Fruit fly (Drosophila melanogaster) whole organism, embryonic: ENCODE results near the gene CG15023.

Source experiments
- Antp ChIP-seq: fragments of 200-800 bp; sonication (Bioruptor generic); optimal IDR thresholded peaks from 3 replicates; lab custom pipeline; 2016; ENCODE audit warnings: missing biosample characterization, missing genetic modification characterization
- CG11247 ChIP-seq: fragments of 200-800 bp; sonication (Bioruptor generic); IDR thresholded peaks from 2 replicates; pipeline ENCODE4 v1.3.6; 2022; ENCODE audit warnings: missing biosample characterization, missing genetic modification characterization
- CG11456 ChIP-seq: fragments of 200-800 bp; sonication (Bioruptor generic); IDR thresholded peaks from 3 replicates; pipeline ENCODE4 v1.3.6; 2022; ENCODE audit warnings: missing biosample characterization, missing genetic modification characterization
- CG11723 ChIP-seq: fragments of 200-800 bp; sonication (Bioruptor generic); optimal IDR thresholded peaks from 2 replicates; lab custom pipeline; 2017; ENCODE audit warnings: missing biosample characterization, mild to moderate bottlenecking, missing genetic modification characterization
- CG12219 ChIP-seq: fragments of 200-800 bp; sonication (Bioruptor generic); optimal IDR thresholded peaks from 3 replicates; lab custom pipeline; 2018; ENCODE audit warnings: missing biosample characterization, mild to moderate bottlenecking, missing genetic modification characterization
- CG14014 ChIP-seq: fragments of 200-800 bp; sonication (Bioruptor generic); IDR thresholded peaks from 2 replicates; pipeline ENCODE4 v1.3.6; 2022; ENCODE audit warnings: missing biosample characterization, missing genetic modification characterization
- CG15514 ChIP-seq: fragments of 200-800 bp; sonication (Bioruptor generic); optimal IDR thresholded peaks from 3 replicates; lab custom pipeline; 2017; ENCODE audit warnings: missing biosample characterization, missing genetic modification characterization, mild to moderate bottlenecking, moderate library complexity, missing genetic modification reagents
- CG1603 ChIP-seq: fragments of 200-800 bp; sonication (Bioruptor generic); optimal IDR thresholded peaks from 2 replicates; lab custom pipeline; 2019; ENCODE audit warnings: missing biosample characterization, mild to moderate bottlenecking, missing genetic modification characterization, moderate library complexity
- CG17328 ChIP-seq: fragments of 200-800 bp; sonication (Bioruptor generic); IDR thresholded peaks from 2 replicates; pipeline ENCODE4 v1.3.6; 2022; ENCODE audit warnings: missing biosample characterization, missing genetic modification characterization
- CG17385 ChIP-seq: fragments of 200-800 bp; sonication (Bioruptor generic); optimal IDR thresholded peaks from 3 replicates; lab custom pipeline; 2018; ENCODE audit warnings: missing biosample characterization, mild to moderate bottlenecking, missing genetic modification characterization
- CG17568 ChIP-seq: fragments of 200-800 bp; sonication (Bioruptor generic); optimal IDR thresholded peaks from 2 replicates; lab custom pipeline; 2018; ENCODE audit warnings: missing biosample characterization, mild to moderate bottlenecking, missing genetic modification characterization, moderate library complexity
- CG17912 ChIP-seq: fragments of 200-800 bp; sonication (Bioruptor generic); optimal IDR thresholded peaks from 2 replicates; lab custom pipeline; 2018; ENCODE audit warnings: missing biosample characterization, mild to moderate bottlenecking, missing genetic modification characterization
- CG32767 ChIP-seq: fragments of 200-800 bp; sonication (Bioruptor generic); IDR thresholded peaks from 2 replicates; pipeline ENCODE4 v1.3.6; 2022; ENCODE audit warnings: missing biosample characterization, missing genetic modification characterization
- CG34224 ChIP-seq: fragments of 200-800 bp; sonication (Bioruptor generic); IDR thresholded peaks from 3 replicates; pipeline ENCODE4 v1.3.6; 2022; ENCODE audit warnings: missing biosample characterization, missing genetic modification characterization; ENCODE audit not compliant: partially characterized antibody
- CG34376 ChIP-seq: fragments of 200-800 bp; sonication (Bioruptor generic); optimal IDR thresholded peaks from 2 replicates; lab custom pipeline; 2018; ENCODE audit warnings: missing biosample characterization, mild to moderate bottlenecking, missing genetic modification characterization
- CG3726 ChIP-seq: fragments of 200-800 bp; sonication (Bioruptor generic); IDR thresholded peaks from 3 replicates; pipeline ENCODE4, ENCODE4 v1.3.6; 2022; ENCODE audit warnings: missing biosample characterization, missing genetic modification characterization
- CG3838 ChIP-seq: fragments of 200-800 bp; sonication (Bioruptor generic); optimal IDR thresholded peaks from 3 replicates; lab custom pipeline; 2016; ENCODE audit warnings: missing biosample characterization, missing genetic modification characterization
- CG3847 ChIP-seq: fragments of 200-800 bp; sonication (Bioruptor generic); IDR thresholded peaks from 2 replicates; pipeline ENCODE4 v1.3.6; 2022; ENCODE audit warnings: missing biosample characterization, missing genetic modification characterization
- CG5245 ChIP-seq: fragments of 200-800 bp; sonication (Bioruptor generic); optimal IDR thresholded peaks from 3 replicates; lab custom pipeline; 2016; ENCODE audit warnings: missing biosample characterization, missing genetic modification characterization
- CG8290 ChIP-seq, 3 experiments: fragments of 200-800 bp; sonication (Bioruptor generic); optimal IDR thresholded peaks; 2 replicates each; lab custom pipeline; 2016 to 2019; ENCODE audit warnings: missing biosample characterization in 3 of 3, missing genetic modification characterization in 3 of 3, mild to moderate bottlenecking in 2 of 3, moderate library complexity in 1 of 3
- CG9437 ChIP-seq: fragments of 200-800 bp; sonication (Bioruptor generic); optimal IDR thresholded peaks from 2 replicates; lab custom pipeline; 2018; ENCODE audit warnings: missing biosample characterization, mild to moderate bottlenecking, missing genetic modification characterization
- CHES-1-like ChIP-seq: fragments of 200-800 bp; sonication (Bioruptor generic); optimal IDR thresholded peaks from 2 replicates; lab custom pipeline; 2016; ENCODE audit warnings: missing biosample characterization, missing genetic modification characterization
- Dip3 ChIP-seq: fragments of 200-800 bp; sonication (Bioruptor generic); optimal IDR thresholded peaks from 3 replicates; lab custom pipeline; 2016; ENCODE audit warnings: missing biosample characterization, missing genetic modification characterization
- E2f1 ChIP-seq: fragments of 200-800 bp; sonication (Bioruptor generic); IDR thresholded peaks from 2 replicates; pipeline ENCODE4 v1.3.6; 2022; ENCODE audit warnings: missing biosample characterization, missing genetic modification characterization
- Ets65A ChIP-seq: fragments of 200-800 bp; sonication (Bioruptor generic); peaks from one replicate; lab custom pipeline; 2016; ENCODE audit warnings: missing biosample characterization, missing genetic modification characterization
- HLH3B ChIP-seq: fragments of 200-800 bp; sonication (Bioruptor generic); IDR thresholded peaks from 2 replicates; pipeline ENCODE4 v1.3.6; 2022; ENCODE audit warnings: missing biosample characterization, missing genetic modification characterization
- HmgZ ChIP-seq: fragments of 200-800 bp; sonication (Bioruptor generic); optimal IDR thresholded peaks from 2 replicates; lab custom pipeline; 2018; ENCODE audit warnings: missing biosample characterization, mild to moderate bottlenecking, missing genetic modification characterization
- Hr39 ChIP-seq: fragments of >200 bp; optimal IDR thresholded peaks from 2 replicates; lab custom pipeline; 2017
- Ssrp ChIP-seq: fragments of 200-800 bp; sonication (Bioruptor generic); optimal IDR thresholded peaks from 2 replicates; lab custom pipeline; 2018; ENCODE audit warnings: missing biosample characterization, mild to moderate bottlenecking, missing genetic modification characterization, moderate library complexity
- Tbp ChIP-seq: fragments of >200 bp; optimal IDR thresholded peaks from 2 replicates; lab custom pipeline; 2018; ENCODE audit warnings: missing biosample characterization, missing genetic modification characterization
- Trl ChIP-seq, 3 experiments: fragments of >200 bp in 2 of 3; fragments of 200-800 bp in 1 of 3; sonication (Bioruptor generic) in 1 of 3; optimal IDR thresholded peaks; 2 replicates in 1 of 3; 3 replicates in 2 of 3; lab custom pipeline; 2016 to 2017; ENCODE audit warnings: missing biosample characterization in 1 of 3, missing genetic modification characterization in 1 of 3
- al ChIP-seq: fragments of 200-800 bp; sonication (Bioruptor generic); IDR thresholded peaks from 2 replicates; pipeline ENCODE4 v1.3.6; 2022; ENCODE audit warnings: missing biosample characterization, missing genetic modification characterization
- crc ChIP-seq: fragments of 200-800 bp; sonication (Bioruptor generic); optimal IDR thresholded peaks from 2 replicates; lab custom pipeline; 2016; ENCODE audit warnings: missing biosample characterization, missing genetic modification characterization
- dan ChIP-seq: fragments of 200-800 bp; sonication (Bioruptor generic); IDR thresholded peaks from 2 replicates; pipeline ENCODE4 v1.3.6; 2022; ENCODE audit warnings: missing biosample characterization, missing genetic modification characterization
- dimm ChIP-seq: fragments of 200-800 bp; sonication (Bioruptor generic); IDR thresholded peaks from 2 replicates; pipeline ENCODE4 v1.3.6; 2022; ENCODE audit warnings: missing biosample characterization, missing genetic modification characterization
- emc ChIP-seq: fragments of 200-800 bp; sonication (Bioruptor generic); optimal IDR thresholded peaks from 2 replicates; lab custom pipeline; 2016; ENCODE audit warnings: missing biosample characterization, missing genetic modification characterization
- fru ChIP-seq: fragments of >200 bp; optimal IDR thresholded peaks from 2 replicates; lab custom pipeline; 2017
- ftz-f1 ChIP-seq: fragments of 200-800 bp; sonication (Bioruptor generic); optimal IDR thresholded peaks from 2 replicates; lab custom pipeline; 2016; ENCODE audit warnings: missing biosample characterization, missing genetic modification characterization
- hbn ChIP-seq: fragments of 200-800 bp; sonication (Bioruptor generic); IDR thresholded peaks from 2 replicates; pipeline ENCODE4 v1.3.6; 2022; ENCODE audit warnings: missing biosample characterization, missing genetic modification characterization; ENCODE audit not compliant: partially characterized antibody
- jigr1 ChIP-seq: fragments of 200-800 bp; sonication (Bioruptor generic); IDR thresholded peaks from 3 replicates; pipeline ENCODE4 v1.3.6; 2022; ENCODE audit warnings: missing biosample characterization, missing genetic modification characterization
- kah ChIP-seq: fragments of 200-800 bp; sonication (Bioruptor generic); optimal IDR thresholded peaks from 2 replicates; lab custom pipeline; 2018; ENCODE audit warnings: missing biosample characterization, mild to moderate bottlenecking, missing genetic modification characterization
- lov ChIP-seq, 2 experiments: fragments of 200-800 bp in 1 of 2; fragments of >200 bp in 1 of 2; sonication (Bioruptor generic) in 1 of 2; IDR thresholded peaks in 1 of 2; optimal IDR thresholded peaks in 1 of 2; 2 replicates in 1 of 2; 3 replicates in 1 of 2; pipeline versions ENCODE4 v1.3.6 to Lab custom; 2017 to 2022; ENCODE audit warnings: missing biosample characterization in 1 of 2, missing genetic modification characterization in 1 of 2
- maf-S ChIP-seq: fragments of 200-800 bp; sonication (Bioruptor generic); optimal IDR thresholded peaks from 2 replicates; lab custom pipeline; 2016; ENCODE audit warnings: missing biosample characterization, missing genetic modification characterization
- prd ChIP-seq, 3 experiments: fragments of >200 bp in 2 of 3; fragments of 200-800 bp in 1 of 3; sonication (Bioruptor generic) in 1 of 3; optimal IDR thresholded peaks in 2 of 3; IDR thresholded peaks in 1 of 3; 2 replicates in 2 of 3; 3 replicates in 1 of 3; pipeline versions ENCODE4 v1.3.6 to Lab custom; 2017 to 2022; ENCODE audit warnings: missing biosample characterization in 1 of 3, missing genetic modification characterization in 1 of 3
- pum ChIP-seq: fragments of 200-800 bp; sonication (Bioruptor generic); optimal IDR thresholded peaks from 2 replicates; lab custom pipeline; 2016; ENCODE audit warnings: missing biosample characterization, missing genetic modification characterization
- slbo ChIP-seq: fragments of 200-800 bp; sonication (Bioruptor generic); IDR thresholded peaks from 2 replicates; pipeline ENCODE4 v1.3.6; 2022; ENCODE audit warnings: missing biosample characterization, missing genetic modification characterization
- slp2 ChIP-seq: fragments of 200-800 bp; sonication (Bioruptor generic); optimal IDR thresholded peaks from 2 replicates; lab custom pipeline; 2016; ENCODE audit warnings: missing biosample characterization, missing genetic modification characterization
- twi ChIP-seq: fragments of 200-800 bp; optimal IDR thresholded peaks from 2 replicates; lab custom pipeline; 2019; ENCODE audit warnings: missing biosample characterization, mild to moderate bottlenecking, missing genetic modification characterization, moderate library complexity
- unc-4 ChIP-seq: fragments of 200-800 bp; sonication (Bioruptor generic); IDR thresholded peaks from 2 replicates; pipeline ENCODE4 v1.3.6; 2022; ENCODE audit warnings: missing biosample characterization, missing genetic modification characterization; ENCODE audit not compliant: partially characterized antibody

Gene CG15023

dm6 chr3L:4413800-4414446 lies 47.4 kb downstream of the CG15023 start (continued):
- TF ChIP-seq lov (optimal IDR thresholded peaks at IDR 0.05; lab: Kevin White, UChicago) (no peak), lov (GFP tag; IDR thresholded peaks at IDR 0.05; lab: Robert Waterston, UW) (peak; percentile 10; the same call in 1 of the 3 replicates), CHES-1-like (no peak), HmgZ (peak; percentile 45), Trl (optimal IDR thresholded peaks at IDR 0.05; lab: Kevin White, UChicago) (peak; percentile 65 to 93), Trl (GFP tag; optimal IDR thresholded peaks at IDR 0.05; lab: Kevin White, UChicago) (no peak), CG17328 (0 out of 2 replicates have a peak, but pooled peaks have one; percentile 33), HLH3B (GFP tag; lab: Robert Waterston, UW) (0 out of 2 replicates have a peak, but pooled peaks have one; percentile 7), al (GFP tag; lab: Robert Waterston, UW) (peak; percentile 46; the same call in 1 of the 2 replicates), CG15514 (GFP tag; lab: Kevin White, UChicago) (no peak), CG34224 (GFP tag; lab: Robert Waterston, UW) (peak; percentile 45; the same call in 2 of the 3 replicates), ftz-f1 (peak; percentile 50), twi (tag; lab: Kevin White, UChicago) (no peak), CG1603 (tag; lab: Kevin White, UChicago) (no peak), prd (optimal IDR thresholded peaks at IDR 0.05; lab: Kevin White, UChicago) (no peak), prd (GFP tag; IDR thresholded peaks at IDR 0.05; lab: Robert Waterston, UW) (no peak), CG11247 (GFP tag; lab: Robert Waterston, UW) (peak; percentile 28; the same call in 1 of the 2 replicates), hbn (GFP tag; lab: Robert Waterston, UW) (no peak), jigr1 (GFP tag; lab: Robert Waterston, UW) (no peak), CG3847 (peak; percentile 36; the same call in 1 of the 2 replicates), CG17912 (GFP tag; lab: Kevin White, UChicago) (peak; percentile 25), Antp (GFP tag; lab: Kevin White, UChicago) (no peak), slp2 (GFP tag; lab: Kevin White, UChicago) (no peak), fru (lab: Kevin White, UChicago) (no peak), CG5245 (GFP tag; lab: Kevin White, UChicago) (no peak), emc (GFP tag; lab: Kevin White, UChicago) (no peak), CG8290 (GFP tag; optimal IDR thresholded peaks at IDR 0.05; lab: Kevin White, UChicago) (no peak), CG8290 (tag; optimal IDR thresholded peaks at IDR 0.05; lab: Kevin White, UChicago) (peak in 1 of 2 experiments; percentile 88), crc (GFP tag; lab: Kevin White, UChicago) (no peak), CG34376 (GFP tag; lab: Kevin White, UChicago) (peak; percentile 91), dan (no peak), Ets65A (GFP tag; lab: Kevin White, UChicago) (peak; percentile 33), Hr39 (lab: Kevin White, UChicago) (no peak), CG3726 (GFP tag; lab: Robert Waterston, UW) (no peak), slbo (peak; percentile 82), CG3838 (no peak), E2f1 (0 out of 2 replicates have a peak, but pooled peaks have one; percentile 31), kah (no peak), Ssrp (no peak), CG14014 (GFP tag; lab: Robert Waterston, UW) (peak; percentile 47; the same call in 1 of the 2 replicates), Tbp (GFP tag; lab: Kevin White, UChicago) (no peak), CG17385 (GFP tag; lab: Kevin White, UChicago) (peak; percentile 16), CG11456 (peak; percentile 66; the same call in 1 of the 3 replicates), Dip3 (GFP tag; lab: Kevin White, UChicago) (no peak), CG32767 (GFP tag; lab: Robert Waterston, UW) (peak; percentile 74), pum (no peak), CG12219 (no peak), CG9437 (no peak), CG17568 (GFP tag; lab: Kevin White, UChicago) (peak; percentile 1), unc-4 (peak; percentile 52), dimm (no peak), CG11723 (GFP tag; lab: Kevin White, UChicago) (no peak), maf-S (GFP tag; lab: Kevin White, UChicago) (no peak)
